Worm (Caenorhabditis elegans) whole organism, dauer: Measurements from ENCODE around the gene atx-3.
"Not testable (repeated sequence)": the region's sequence is repeated elsewhere in the genome, so short reads cannot be mapped to it uniquely, and the experiment has no call there.

Experiments used
- unc-62 ChIP-seq: sonication (generic microtip); optimal IDR thresholded peaks from 2 replicates; lab custom pipeline; 2017; ENCODE audit warnings: missing biosample characterization, missing genetic modification reagents, missing genetic modification characterization

Gene atx-3

DNA sequence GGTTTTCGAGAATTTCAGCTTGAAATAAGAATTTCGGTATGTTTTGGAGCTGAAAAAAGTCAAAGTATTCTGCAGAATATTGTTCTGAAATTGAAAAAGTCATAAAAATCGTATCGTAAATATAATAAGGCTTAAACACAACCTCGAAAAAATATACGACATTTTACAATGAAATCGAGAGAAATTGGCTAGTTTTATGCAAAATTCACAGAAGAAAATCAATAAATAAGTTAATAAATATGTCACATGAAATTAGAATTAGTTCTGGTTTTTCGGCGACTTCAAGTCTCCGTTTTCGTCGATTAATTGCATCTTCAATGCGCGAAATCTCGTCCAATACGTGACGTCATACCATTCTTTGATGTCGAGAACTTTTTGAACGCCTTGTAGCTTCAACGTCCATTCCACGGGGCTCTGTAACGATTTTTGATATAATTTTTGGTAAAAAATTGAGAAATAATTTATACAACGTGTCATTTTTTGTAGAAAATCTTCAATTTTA, at the start of gene atx-3:
TSS of gene atx-3 (minus strand) at position 51 of the 502 bp plus-strand sequence.
- TF ChIP-seq unc-62 = no peak

ce11 chrV:15625561-15625960, 48.3 kb upstream of the atx-3 start, which contains the start of gene C55A1.11:
C55A1.11 (plus strand) TSS chrV:15625861.
- no peak for TF ChIP-seq unc-62

- no peak for TF ChIP-seq unc-62
These were observed 44.3 kb upstream of the atx-3 start, which contains the start of gene C55A1.1 for ce11 chrV:15621518-15621917. C55A1.1 (plus strand) TSS chrV:15621818.

ce11 chrV:15614534-15614933, 37.3 kb upstream of the atx-3 start:
- no peak for TF ChIP-seq unc-62

- no peak for TF ChIP-seq unc-62
These were observed 35.6 kb upstream of the atx-3 start, which contains the start of gene str-263 for ce11 chrV:15612886-15613285. str-263 (plus strand) TSS chrV:15613186.

- no peak for TF ChIP-seq unc-62
These were observed 33.2 kb upstream of the atx-3 start, which contains the start of the genes fbxa-153 and str-12 for ce11 chrV:15610350-15610940. fbxa-153 (minus strand) TSS chrV:15610384. str-12 (plus strand) TSS chrV:15610890.

- no peak for TF ChIP-seq unc-62
These were observed 27.8 kb upstream of the atx-3 start, which contains the start of gene fbxa-154 for ce11 chrV:15605045-15605444. fbxa-154 (minus strand) TSS chrV:15605145.

ce11 chrV:15602253-15602652, 25.0 kb upstream of the atx-3 start, which contains the start of gene fbxa-152:
fbxa-152 (minus strand) TSS chrV:15602353.
- TF ChIP-seq unc-62 = no peak

DNA sequence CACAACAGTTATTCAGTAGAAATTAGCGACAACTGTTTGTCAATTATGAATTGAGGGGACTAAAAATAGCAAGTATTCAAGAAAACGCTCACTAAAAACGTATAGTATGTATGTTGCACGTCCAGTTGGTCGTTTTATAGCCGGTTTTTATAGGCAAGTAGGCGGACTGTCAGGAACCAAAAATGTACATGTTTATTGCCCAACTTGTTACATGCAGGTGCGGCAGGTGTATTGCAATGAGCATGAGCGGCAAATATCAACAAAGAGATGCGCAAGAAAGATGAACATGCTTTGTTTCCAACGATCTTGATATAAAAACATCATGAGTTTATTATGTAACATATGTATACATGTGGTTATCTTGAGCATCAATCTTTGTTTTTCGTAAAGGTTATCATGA, 22.5 kb upstream of the atx-3 start, which contains the start of gene B0391.14:
TSS of gene B0391.14 (minus strand) at position 101 of the 400 bp plus-strand sequence.
- TF ChIP-seq unc-62 = not testable (repeated sequence)

ce11 chrV:15594573-15594972, 17.3 kb upstream of the atx-3 start, which contains the start of gene fbxa-139:
fbxa-139 (minus strand) TSS chrV:15594673.
- no peak for TF ChIP-seq unc-62

DNA sequence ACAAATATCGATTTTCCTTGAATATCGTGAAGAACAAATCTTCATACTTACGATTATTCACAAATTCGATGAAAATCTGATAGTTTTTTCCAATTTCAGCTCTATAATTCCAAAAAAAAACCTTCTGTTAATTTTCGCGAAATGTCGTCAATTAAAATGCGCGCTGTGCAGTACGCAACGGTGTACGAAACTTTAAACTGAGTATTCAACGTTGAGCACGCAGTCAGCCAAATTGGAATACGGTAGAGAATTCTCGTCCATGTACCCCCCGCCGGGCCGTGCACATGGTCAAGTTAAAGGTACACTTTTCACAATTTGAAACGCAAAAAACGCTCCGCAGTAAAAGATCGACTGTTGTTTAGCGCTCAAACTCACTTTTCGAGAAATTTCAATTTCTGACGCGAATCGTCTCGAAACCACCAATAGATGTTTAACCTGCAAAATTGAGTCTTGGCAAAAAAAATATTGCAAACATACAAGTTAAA, 13.0 kb upstream of the atx-3 start, which contains the start of gene F28F8.7:
TSS of gene F28F8.7 (minus strand) at position 435 of the 485 bp plus-strand sequence.
- not testable (repeated sequence) for TF ChIP-seq unc-62

DNA sequence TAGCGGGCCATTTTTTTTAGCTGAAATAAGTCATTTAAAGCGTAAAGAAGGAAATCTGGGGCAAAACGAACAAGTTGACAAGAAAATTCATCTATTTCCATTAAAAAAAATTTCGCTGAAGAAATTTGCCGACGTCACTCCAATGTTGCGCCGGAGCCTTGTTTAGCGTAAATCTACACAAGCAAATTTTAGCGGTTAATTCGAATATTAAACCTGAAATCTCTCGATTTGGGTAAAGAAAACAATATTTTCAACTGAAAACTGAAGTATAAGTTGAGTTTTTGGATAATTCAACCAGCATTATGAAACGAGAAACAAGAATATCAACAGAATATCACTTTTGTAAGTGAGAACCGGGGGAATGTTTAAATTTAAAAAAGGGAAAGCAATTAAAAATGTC, 1.1 kb upstream of the atx-3 start, which contains the start of gene F28F8.9:
TSS of gene F28F8.9 (minus strand) at position 288 of the 400 bp plus-strand sequence.
- no peak for TF ChIP-seq unc-62

DNA sequence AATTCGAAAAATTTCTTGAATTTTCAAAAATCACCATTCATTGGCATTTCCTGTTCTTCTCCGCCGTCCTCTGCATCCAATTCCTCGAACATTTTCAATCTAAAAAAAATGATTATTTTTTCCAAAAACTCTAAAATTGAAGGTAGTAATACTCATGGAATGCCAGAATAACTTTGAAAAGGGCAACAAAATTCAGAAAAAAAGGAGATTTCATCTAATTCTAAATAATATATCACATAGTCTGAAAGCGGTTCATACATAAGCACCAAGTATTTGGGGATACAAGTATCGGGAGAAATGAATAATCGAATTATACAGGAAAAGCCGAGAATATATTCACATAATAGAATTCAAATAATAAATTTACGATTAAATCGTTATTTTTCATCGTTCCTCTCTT, 1.9 kb downstream of the atx-3 start, which contains the start of gene mdt-28:
TSS of gene mdt-28 (minus strand) at position 101 of the 400 bp plus-strand sequence.
- no peak for TF ChIP-seq unc-62

ce11 chrV:15572613-15573012, 4.6 kb downstream of the atx-3 start, which contains the start of gene fbxa-94:
fbxa-94 (plus strand) TSS chrV:15572913.
- TF ChIP-seq unc-62 = no peak

DNA sequence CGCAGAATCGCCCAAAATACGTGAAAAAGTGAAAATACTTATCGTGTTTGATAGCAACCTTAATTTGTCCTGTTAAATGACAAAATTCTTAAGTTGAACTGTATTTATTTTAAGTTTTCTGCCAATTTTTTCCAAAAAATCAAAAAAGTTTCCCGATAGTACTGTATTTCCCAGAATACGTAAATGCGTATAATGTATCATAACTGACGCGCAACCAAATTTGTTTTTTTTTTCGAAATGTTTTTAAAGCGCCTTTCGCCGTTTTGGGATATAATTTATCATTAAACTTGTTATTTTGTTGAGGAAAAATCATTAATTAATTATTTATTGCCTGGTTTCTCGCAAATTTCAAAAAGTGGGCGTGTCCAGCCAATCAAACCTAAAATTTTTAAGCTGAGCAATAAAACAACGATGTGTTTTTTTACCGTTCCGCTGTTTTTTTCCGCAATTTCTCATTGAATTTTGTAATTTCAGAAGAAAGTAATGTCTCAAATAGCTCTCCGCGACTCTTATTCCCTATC, 6.2 kb downstream of the atx-3 start, which contains the start of gene fbxa-95:
TSS of gene fbxa-95 (plus strand) at position 471 of the 521 bp plus-strand sequence.
- no peak for TF ChIP-seq unc-62

- TF ChIP-seq unc-62 = no peak
These were observed 7.4 kb downstream of the atx-3 start, which contains the start of gene lsm-5 for ce11 chrV:15569702-15570430. lsm-5 (plus strand) TSS chrV:15570380.
